Worm (Caenorhabditis elegans): ENCODE measurements around the gene srbc-16.

DNA sequence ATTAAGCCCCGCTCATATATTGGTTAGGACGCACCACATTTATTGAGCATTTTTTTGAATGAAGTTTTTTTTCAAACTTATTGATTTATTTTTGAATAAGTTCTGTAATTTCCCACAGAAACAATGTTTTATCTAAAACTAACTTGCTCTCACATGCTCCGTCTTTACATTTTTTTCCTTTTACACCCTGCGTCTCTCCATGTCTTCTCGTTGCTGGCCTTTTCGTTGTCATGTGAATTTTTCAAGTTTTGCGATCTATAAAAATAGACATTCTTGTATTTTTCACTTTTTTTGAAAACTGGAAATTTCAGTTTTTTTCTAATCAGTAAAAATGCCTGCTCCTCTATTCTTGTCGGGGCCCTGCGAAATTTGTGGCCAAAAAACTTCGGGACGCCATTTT is 49.1 kb downstream of the srbc-16 start, which contains the start of gene nhr-134:
- TF ChIP-seq ama-1 (optimal IDR thresholded peaks at IDR 0.05) (no peak), hmg-4 (GFP tag; optimal IDR thresholded peaks at IDR 0.05) (no peak)
